Worm (Caenorhabditis elegans) whole organism, L4 larva: ENCODE results near the gene grk-1.

ENCODE experiments used
- Y5F2A.4 ChIP-seq: fragments of 200-800 bp; sonication (Bioruptor generic); optimal IDR thresholded peaks from 2 replicates; lab custom pipeline; 2018; ENCODE audit warnings: mild to moderate bottlenecking, missing genetic modification characterization, missing compliant biosample characterization
- ceh-32 ChIP-seq: sonication (generic microtip); optimal IDR thresholded peaks from 2 replicates; lab custom pipeline; 2016; ENCODE audit warnings: mild to moderate bottlenecking, missing genetic modification characterization, missing compliant biosample characterization; ENCODE audit not compliant: poor library complexity
- nhr-11 ChIP-seq: fragments of 150-350 bp; optimal IDR thresholded peaks from 2 replicates; lab custom pipeline; 2014; ENCODE audit warnings: missing biosample characterization, missing genetic modification characterization
- nhr-237 ChIP-seq: sonication (generic microtip); optimal IDR thresholded peaks from 2 replicates; lab custom pipeline; 2017; ENCODE audit warnings: missing biosample characterization, missing genetic modification characterization

- TF ChIP-seq nhr-237 (no peak), Y5F2A.4 (no peak), ceh-32 (tag; lab: Kevin White, UChicago) (no peak), nhr-11 (tag; lab: Kevin White, UChicago) (no peak)
These were observed 17.7 kb downstream of the grk-1 start for ce11 chrX:9981259-9981658.
